Worm (Caenorhabditis elegans) whole organism, mixed stage, embryonic: ENCODE measurements around the gene atg-18.
A peak's percentile ranks its signal among the peaks of the same experiment; 100 is the strongest.

ENCODE experiments used
- M03D4.4 ChIP-seq: sonication (generic microtip); optimal IDR thresholded peaks from 2 replicates; lab custom pipeline; 2017; ENCODE audit warnings: mild to moderate bottlenecking, missing genetic modification characterization, missing compliant biosample characterization
- bed-3 ChIP-seq: fragments of 200-800 bp; sonication (Bioruptor generic); optimal IDR thresholded peaks from 3 replicates; lab custom pipeline; 2018; ENCODE audit warnings: mild to moderate bottlenecking, missing genetic modification characterization, moderate library complexity, missing compliant biosample characterization
- blmp-1 ChIP-seq: fragments of 150-350 bp; optimal IDR thresholded peaks from 2 replicates; lab custom pipeline; 2014; ENCODE audit warnings: missing biosample characterization, missing genetic modification characterization
- ceh-39 ChIP-seq: fragments of 150-350 bp; optimal IDR thresholded peaks from 2 replicates; lab custom pipeline; 2014; ENCODE audit warnings: missing biosample characterization, missing genetic modification characterization
- ceh-43 ChIP-seq: fragments of 200-800 bp; sonication (Bioruptor generic); optimal IDR thresholded peaks from 2 replicates; lab custom pipeline; 2018; ENCODE audit warnings: mild to moderate bottlenecking, missing genetic modification characterization, moderate library complexity, missing compliant biosample characterization
- ceh-83 ChIP-seq: fragments of 200-800 bp; sonication (Bioruptor generic); optimal IDR thresholded peaks from 2 replicates; lab custom pipeline; 2018; ENCODE audit warnings: mild to moderate bottlenecking, missing genetic modification characterization, missing compliant biosample characterization
- ces-1 ChIP-seq: fragments of 150-350 bp; optimal IDR thresholded peaks from 2 replicates; lab custom pipeline; 2014; ENCODE audit warnings: missing biosample characterization, missing genetic modification reagents, missing genetic modification characterization
- drap-1 ChIP-seq: fragments of 200-800 bp; sonication (Bioruptor generic); optimal IDR thresholded peaks from 3 replicates; lab custom pipeline; 2018; ENCODE audit warnings: mild to moderate bottlenecking, missing genetic modification characterization, missing compliant biosample characterization
- flh-1 ChIP-seq: fragments of 200-800 bp; sonication (Bioruptor generic); optimal IDR thresholded peaks from 2 replicates; lab custom pipeline; 2018; ENCODE audit warnings: mild to moderate bottlenecking, missing genetic modification characterization, moderate library complexity, missing compliant biosample characterization
- ham-2 ChIP-seq: fragments of 200-800 bp; sonication (Bioruptor generic); optimal IDR thresholded peaks from 2 replicates; lab custom pipeline; 2018; ENCODE audit warnings: mild to moderate bottlenecking, missing genetic modification characterization, missing compliant biosample characterization
- hlh-1 ChIP-seq: fragments of 150-350 bp; optimal IDR thresholded peaks from 2 replicates; lab custom pipeline; 2014; ENCODE audit warnings: missing biosample characterization, missing genetic modification reagents, missing genetic modification characterization
- lin-13 ChIP-seq: fragments of 150-350 bp; optimal IDR thresholded peaks from 2 replicates; lab custom pipeline; 2014; ENCODE audit warnings: missing biosample characterization, missing genetic modification characterization
- lin-32 ChIP-seq: fragments of 200-800 bp; sonication (Bioruptor generic); optimal IDR thresholded peaks from 2 replicates; lab custom pipeline; 2018; ENCODE audit warnings: mild to moderate bottlenecking, missing genetic modification characterization, missing compliant biosample characterization
- lsy-2 ChIP-seq: fragments of 150-350 bp; optimal IDR thresholded peaks from 2 replicates; lab custom pipeline; 2014; ENCODE audit warnings: missing biosample characterization, missing genetic modification characterization
- mab-5 ChIP-seq: fragments of 150-350 bp; optimal IDR thresholded peaks from 2 replicates; lab custom pipeline; 2014; ENCODE audit warnings: missing biosample characterization, missing genetic modification characterization
- mep-1 ChIP-seq: fragments of 150-350 bp; optimal IDR thresholded peaks from 2 replicates; lab custom pipeline; 2017; ENCODE audit warnings: missing biosample characterization, missing genetic modification reagents, missing genetic modification characterization, inconsistent platforms
- mls-2 ChIP-seq: sonication (generic microtip); optimal IDR thresholded peaks from 2 replicates; lab custom pipeline; 2016; ENCODE audit warnings: mild to moderate bottlenecking, missing genetic modification characterization, moderate library complexity, missing compliant biosample characterization
- nhr-12 ChIP-seq: fragments of 150-350 bp; optimal IDR thresholded peaks from 2 replicates; lab custom pipeline; 2014; ENCODE audit warnings: missing biosample characterization, missing genetic modification characterization
- nhr-2 ChIP-seq: fragments of 150-350 bp; optimal IDR thresholded peaks from 2 replicates; lab custom pipeline; 2014; ENCODE audit warnings: missing biosample characterization, missing genetic modification characterization
- nhr-28 ChIP-seq: fragments of 150-350 bp; optimal IDR thresholded peaks from 2 replicates; lab custom pipeline; 2014; ENCODE audit warnings: missing biosample characterization, missing genetic modification characterization
- nhr-76 ChIP-seq: sonication (generic microtip); optimal IDR thresholded peaks from 2 replicates; lab custom pipeline; 2017; ENCODE audit warnings: missing biosample characterization, missing genetic modification characterization
- pha-4 ChIP-seq: fragments of 150-350 bp; optimal IDR thresholded peaks from 2 replicates; lab custom pipeline; 2018; ENCODE audit warnings: missing biosample characterization, missing genetic modification reagents, missing genetic modification characterization
- sem-2 ChIP-seq: fragments of 200-800 bp; sonication (Bioruptor generic); optimal IDR thresholded peaks from 2 replicates; lab custom pipeline; 2018; ENCODE audit warnings: mild to moderate bottlenecking, missing genetic modification characterization, missing compliant biosample characterization
- snpc-4 ChIP-seq: fragments of 150-350 bp; optimal IDR thresholded peaks from 2 replicates; lab custom pipeline; 2014; ENCODE audit warnings: missing biosample characterization, missing genetic modification characterization
- sptf-1 ChIP-seq: sonication (generic microtip); optimal IDR thresholded peaks from 2 replicates; lab custom pipeline; 2017; ENCODE audit warnings: mild to moderate bottlenecking, missing genetic modification characterization, moderate library complexity, missing compliant biosample characterization
- tbx-8 ChIP-seq: fragments of 200-800 bp; sonication (Bioruptor generic); optimal IDR thresholded peaks from 2 replicates; lab custom pipeline; 2018; ENCODE audit warnings: mild to moderate bottlenecking, missing genetic modification characterization, moderate library complexity, missing compliant biosample characterization
- unc-120 ChIP-seq: sonication (generic microtip); optimal IDR thresholded peaks from 2 replicates; lab custom pipeline; 2017; ENCODE audit warnings: missing genetic modification characterization, missing compliant biosample characterization; ENCODE audit not compliant: poor library complexity, severe bottlenecking
- unc-39 ChIP-seq: fragments of 150-350 bp; optimal IDR thresholded peaks from 2 replicates; lab custom pipeline; 2014; ENCODE audit warnings: missing biosample characterization, missing genetic modification characterization
- unc-62 ChIP-seq: fragments of 150-350 bp; optimal IDR thresholded peaks from 2 replicates; lab custom pipeline; 2014; ENCODE audit warnings: missing biosample characterization, missing genetic modification reagents, missing genetic modification characterization
- ztf-11 ChIP-seq: fragments of 150-350 bp; optimal IDR thresholded peaks from 2 replicates; lab custom pipeline; 2014; ENCODE audit warnings: missing biosample characterization, missing genetic modification characterization

The atg-18 gene

ce11 chrV:8627580-8627979 is 3.5 kb downstream of the atg-18 start:
- TF ChIP-seq mep-1 (no peak), unc-39 (no peak), mab-5 (tag; lab: Kevin White, UChicago) (no peak), flh-1 (GFP tag; lab: Kevin White, UChicago) (no peak), lin-32 (no peak), unc-120 (no peak), M03D4.4 (tag; lab: Kevin White, UChicago) (no peak), ztf-11 (no peak), nhr-76 (tag; lab: Kevin White, UChicago) (no peak), blmp-1 (tag; lab: Kevin White, UChicago) (no peak)

- TF ChIP-seq lsy-2 (tag; lab: Kevin White, UChicago), result no peak
- TF ChIP-seq tbx-8, result no peak
- no peak for TF ChIP-seq mls-2
- no peak for TF ChIP-seq snpc-4
- TF ChIP-seq ceh-43 (GFP tag; lab: Kevin White, UChicago), result no peak
These were observed 4.7 kb downstream of the atg-18 start for ce11 chrV:8626406-8626805.

- TF ChIP-seq ces-1 (GFP tag; lab: Kevin White, UChicago) (peak; percentile 41), sem-2 (no peak)
These were observed 7.4 kb downstream of the atg-18 start, which contains the start of gene F41E6.17 for ce11 chrV:8623754-8624153. Gene F41E6.17 (plus strand): TSS chrV:8624101.

ce11 chrV:8622314-8622713 is 8.8 kb downstream of the atg-18 start, which contains the start of gene F41E6.1:
Gene F41E6.1 (plus strand): TSS chrV:8622614.
- TF ChIP-seq lsy-2 (tag; lab: Kevin White, UChicago) (no peak), pha-4 (tag; lab: Kevin White, UChicago) (no peak), nhr-76 (tag; lab: Kevin White, UChicago) (no peak), drap-1 (GFP tag; lab: Kevin White, UChicago) (no peak), blmp-1 (tag; lab: Kevin White, UChicago) (no peak), mep-1 (no peak), snpc-4 (no peak), mls-2 (no peak), sptf-1 (tag; lab: Kevin White, UChicago) (no peak), ceh-43 (GFP tag; lab: Kevin White, UChicago) (no peak), unc-120 (no peak), ceh-83 (GFP tag; lab: Kevin White, UChicago) (no peak), bed-3 (no peak), sem-2 (no peak), nhr-28 (no peak), unc-62 (GFP tag; lab: Kevin White, UChicago) (no peak), mab-5 (tag; lab: Kevin White, UChicago) (no peak)
- TF ChIP-seq, all 35 proteins: peak for 0

- TF ChIP-seq lin-13 (tag; lab: Kevin White, UChicago), result no peak
- no peak for TF ChIP-seq sptf-1 (tag; lab: Kevin White, UChicago)
- no peak for TF ChIP-seq ceh-39 (tag; lab: Kevin White, UChicago)
- TF ChIP-seq nhr-12, result no peak
- TF ChIP-seq mls-2, result no peak
- no peak for TF ChIP-seq unc-120
- TF ChIP-seq unc-39, result no peak
- no peak for TF ChIP-seq lsy-2 (tag; lab: Kevin White, UChicago)
- TF ChIP-seq mab-5 (tag; lab: Kevin White, UChicago), result no peak
These were observed 9.9 kb downstream of the atg-18 start, which contains the start of gene idpc-2 for ce11 chrV:8621213-8621612. Gene idpc-2 (minus strand): TSS chrV:8621313.

ce11 chrV:8618738-8619137 is 12.4 kb downstream of the atg-18 start, which contains the start of gene grd-5:
Gene grd-5 (plus strand): TSS chrV:8619032.
- no peak for TF ChIP-seq drap-1 (GFP tag; lab: Kevin White, UChicago)
- TF ChIP-seq lin-13 (tag; lab: Kevin White, UChicago), result no peak
- TF ChIP-seq bed-3, result no peak
- no peak for TF ChIP-seq mep-1
- no peak for TF ChIP-seq mab-5 (tag; lab: Kevin White, UChicago)
- TF ChIP-seq unc-39, result no peak
- TF ChIP-seq hlh-1 (tag; lab: Kevin White, UChicago), result no peak
- TF ChIP-seq ham-2 (GFP tag; lab: Kevin White, UChicago), result no peak
- TF ChIP-seq nhr-2, result no peak
- TF ChIP-seq sem-2, result no peak
- no peak for TF ChIP-seq tbx-8
